Worm (Caenorhabditis elegans) whole organism, L2 larva: ENCODE data around the gene mrp-5.

Experiments
- C34F6.9 ChIP-seq: fragments of 150-350 bp; optimal IDR thresholded peaks from 2 replicates; lab custom pipeline; 2014; ENCODE audit warnings: missing biosample characterization, missing genetic modification characterization
- R02D3.7 ChIP-seq: fragments of 150-350 bp; optimal IDR thresholded peaks from 2 replicates; lab custom pipeline; 2014; ENCODE audit warnings: missing biosample characterization, missing genetic modification characterization
- Y55F3AM.14 ChIP-seq: fragments of 200-800 bp; sonication (Bioruptor generic); optimal IDR thresholded peaks from 2 replicates; lab custom pipeline; 2018; ENCODE audit warnings: mild to moderate bottlenecking, missing genetic modification characterization, missing compliant biosample characterization
- alr-1 ChIP-seq: fragments of 150-350 bp; optimal IDR thresholded peaks from 2 replicates; lab custom pipeline; 2014; ENCODE audit warnings: missing biosample characterization, missing genetic modification characterization
- aly-2 ChIP-seq: fragments of 150-350 bp; optimal IDR thresholded peaks from 2 replicates; lab custom pipeline; 2014; ENCODE audit warnings: missing biosample characterization, missing genetic modification characterization
- ama-1 ChIP-seq: fragments of 150-350 bp; optimal IDR thresholded peaks from 2 replicates; lab custom pipeline; 2018; ENCODE audit warnings: inconsistent platforms
- blmp-1 ChIP-seq: sonication (generic microtip); optimal IDR thresholded peaks from 2 replicates; lab custom pipeline; 2017; ENCODE audit warnings: missing genetic modification characterization, mild to moderate bottlenecking, missing compliant biosample characterization, antibody characterized with exemption, moderate library complexity; ENCODE audit not compliant: insufficient read depth
- ceh-16 ChIP-seq: fragments of 150-350 bp; optimal IDR thresholded peaks from 2 replicates; lab custom pipeline; 2014; ENCODE audit warnings: missing biosample characterization, missing genetic modification characterization
- ceh-82 ChIP-seq: fragments of 150-350 bp; optimal IDR thresholded peaks from 2 replicates; lab custom pipeline; 2014; ENCODE audit warnings: missing biosample characterization, missing genetic modification characterization
- dmd-4 ChIP-seq: sonication (generic microtip); optimal IDR thresholded peaks from 2 replicates; lab custom pipeline; 2017; ENCODE audit warnings: missing biosample characterization, missing genetic modification characterization
- egl-27 ChIP-seq: sonication (generic microtip); optimal IDR thresholded peaks from 3 replicates; lab custom pipeline; 2017; ENCODE audit warnings: missing biosample characterization, missing genetic modification reagents, missing genetic modification characterization
- elt-1 ChIP-seq: fragments of 150-350 bp; optimal IDR thresholded peaks from 2 replicates; lab custom pipeline; 2014; ENCODE audit warnings: missing biosample characterization, missing genetic modification characterization
- elt-3 ChIP-seq: sonication (generic microtip); optimal IDR thresholded peaks from 2 replicates; lab custom pipeline; 2017; ENCODE audit warnings: missing biosample characterization, missing genetic modification characterization
- fos-1 ChIP-seq: fragments of 150-350 bp; optimal IDR thresholded peaks from 2 replicates; lab custom pipeline; 2014; ENCODE audit warnings: missing biosample characterization, missing genetic modification characterization
- gmeb-1 ChIP-seq: fragments of 150-350 bp; optimal IDR thresholded peaks from 2 replicates; lab custom pipeline; 2014; ENCODE audit warnings: missing biosample characterization, missing genetic modification characterization
- lin-11 ChIP-seq: fragments of 150-350 bp; sonication (generic microtip); optimal IDR thresholded peaks from 2 replicates; lab custom pipeline; 2014; ENCODE audit warnings: missing biosample characterization, missing genetic modification characterization, inconsistent platforms, mixed read lengths
- lin-13 ChIP-seq: fragments of 150-350 bp; optimal IDR thresholded peaks from 2 replicates; lab custom pipeline; 2014; ENCODE audit warnings: missing biosample characterization, missing genetic modification reagents, missing genetic modification characterization
- lsy-2 ChIP-seq, 2 experiments: fragments of 150-350 bp in 1 of 2; sonication (generic microtip) in 1 of 2; optimal IDR thresholded peaks; 2 replicates each; lab custom pipeline; 2014 to 2017; ENCODE audit warnings: missing biosample characterization in 2 of 2, missing genetic modification characterization in 2 of 2
- mab-5 ChIP-seq: fragments of 150-350 bp; optimal IDR thresholded peaks from 2 replicates; lab custom pipeline; 2014; ENCODE audit warnings: missing biosample characterization, missing genetic modification characterization
- mbf-1 ChIP-seq: sonication (generic microtip); optimal IDR thresholded peaks from 2 replicates; lab custom pipeline; 2017; ENCODE audit warnings: missing biosample characterization, missing genetic modification characterization
- nhr-11 ChIP-seq: fragments of 150-350 bp; optimal IDR thresholded peaks from 2 replicates; lab custom pipeline; 2014; ENCODE audit warnings: missing biosample characterization, missing genetic modification characterization
- nhr-12 ChIP-seq: fragments of 150-350 bp; optimal IDR thresholded peaks from 2 replicates; lab custom pipeline; 2014; ENCODE audit warnings: missing biosample characterization, missing genetic modification characterization
- nhr-129 ChIP-seq: fragments of 150-350 bp; optimal IDR thresholded peaks from 2 replicates; lab custom pipeline; 2014; ENCODE audit warnings: missing biosample characterization, missing genetic modification characterization
- nhr-21 ChIP-seq: fragments of 150-350 bp; optimal IDR thresholded peaks from 2 replicates; lab custom pipeline; 2014; ENCODE audit warnings: missing biosample characterization, missing genetic modification characterization
- nhr-23 ChIP-seq: fragments of 150-350 bp; optimal IDR thresholded peaks from 2 replicates; lab custom pipeline; 2014; ENCODE audit warnings: missing biosample characterization, missing genetic modification reagents, missing genetic modification characterization
- nhr-237 ChIP-seq: fragments of 150-350 bp; optimal IDR thresholded peaks from 2 replicates; lab custom pipeline; 2014; ENCODE audit warnings: missing biosample characterization, missing genetic modification characterization
- nhr-6 ChIP-seq: fragments of 150-350 bp; optimal IDR thresholded peaks from 2 replicates; lab custom pipeline; 2014; ENCODE audit warnings: missing biosample characterization, missing genetic modification characterization
- nhr-77 ChIP-seq: fragments of 150-350 bp; optimal IDR thresholded peaks from 2 replicates; lab custom pipeline; 2014; ENCODE audit warnings: missing biosample characterization, missing genetic modification characterization
- peb-1 ChIP-seq: fragments of 150-350 bp; optimal IDR thresholded peaks from 2 replicates; lab custom pipeline; 2014; ENCODE audit warnings: missing biosample characterization, missing genetic modification characterization
- skn-1 ChIP-seq: sonication (generic microtip); optimal IDR thresholded peaks from 2 replicates; lab custom pipeline; 2017; ENCODE audit warnings: missing biosample characterization, missing genetic modification characterization
- sma-9 ChIP-seq, 2 experiments: fragments of 150-350 bp in 1 of 2; sonication (generic microtip) in 1 of 2; optimal IDR thresholded peaks; 2 replicates each; lab custom pipeline; 2014 to 2016; ENCODE audit warnings: missing genetic modification characterization in 2 of 2, mild to moderate bottlenecking in 1 of 2, missing biosample characterization in 1 of 2, missing compliant biosample characterization in 1 of 2, missing genetic modification reagents in 1 of 2, moderate library complexity in 1 of 2
- unc-39 ChIP-seq: fragments of 150-350 bp; optimal IDR thresholded peaks from 2 replicates; lab custom pipeline; 2014; ENCODE audit warnings: missing biosample characterization, missing genetic modification characterization
- unc-55 ChIP-seq: fragments of 150-350 bp; sonication (generic microtip); optimal IDR thresholded peaks from 3 replicates; lab custom pipeline; 2014; ENCODE audit warnings: missing biosample characterization, missing genetic modification reagents, missing genetic modification characterization
- unc-62 ChIP-seq: fragments of 150-350 bp; optimal IDR thresholded peaks from 2 replicates; lab custom pipeline; 2014; ENCODE audit warnings: missing biosample characterization, missing genetic modification reagents, missing genetic modification characterization
- ztf-11 ChIP-seq: sonication (generic microtip); optimal IDR thresholded peaks from 2 replicates; lab custom pipeline; 2017; ENCODE audit warnings: missing biosample characterization, missing genetic modification characterization
- ztf-4 ChIP-seq: fragments of 150-350 bp; optimal IDR thresholded peaks from 2 replicates; lab custom pipeline; 2014; ENCODE audit warnings: missing biosample characterization, missing genetic modification characterization

Gene mrp-5

DNA sequence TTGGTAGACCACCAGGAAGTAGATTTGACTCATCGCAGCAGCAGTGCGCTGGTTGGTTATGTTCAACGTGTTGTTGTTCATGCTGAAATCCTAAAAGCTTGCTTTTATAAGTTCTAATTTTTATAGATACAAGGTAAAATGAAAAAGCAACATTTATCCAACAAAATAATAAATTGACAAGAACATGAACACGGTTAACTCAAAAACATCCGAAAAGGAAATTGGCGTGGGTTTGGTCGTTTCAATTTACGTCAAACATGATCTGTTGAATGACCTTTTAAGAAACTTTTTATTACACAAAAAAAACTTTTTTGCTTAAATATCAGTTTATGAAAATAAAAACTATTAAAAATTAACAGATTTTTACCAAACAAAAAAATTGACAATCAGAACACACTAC, 17.3 kb downstream of the mrp-5 start, which contains the start of gene ntr-2:
ntr-2 (minus strand) TSS at position 101 of the 400 bp plus-strand sequence.
- TF ChIP-seq ceh-16 (tag; lab: Kevin White, UChicago) = no peak
- TF ChIP-seq fos-1 (tag; lab: Kevin White, UChicago) = no peak
- TF ChIP-seq ceh-82 (tag; lab: Kevin White, UChicago) = no peak
- TF ChIP-seq nhr-11 = no peak
- no peak for TF ChIP-seq ztf-11 (tag; lab: Kevin White, UChicago)
- TF ChIP-seq unc-55 (GFP tag; lab: Kevin White, UChicago) = no peak
- TF ChIP-seq nhr-21 (tag; lab: Kevin White, UChicago) = no peak
- no peak for TF ChIP-seq mab-5
- TF ChIP-seq lsy-2 (tag; optimal IDR thresholded peaks at IDR 0.05; lab: Kevin White, UChicago) = no peak
- TF ChIP-seq ama-1 (lab: Kevin White, UChicago) = no peak
- no peak for TF ChIP-seq aly-2 (tag; lab: Kevin White, UChicago)
- TF ChIP-seq egl-27 (tag; lab: Kevin White, UChicago) = no peak
- TF ChIP-seq blmp-1 (tag; lab: Kevin White, UChicago) = no peak
- no peak for TF ChIP-seq lin-13 (GFP tag; lab: Kevin White, UChicago)
- no peak for TF ChIP-seq nhr-129 (tag; lab: Kevin White, UChicago)
- no peak for TF ChIP-seq C34F6.9 (tag; lab: Kevin White, UChicago)
- TF ChIP-seq unc-62 (GFP tag; lab: Kevin White, UChicago) = no peak
- TF ChIP-seq ztf-4 (tag; lab: Kevin White, UChicago) = no peak
- TF ChIP-seq, all 48 proteins: peak for 0

- TF ChIP-seq nhr-21 (tag; lab: Kevin White, UChicago) (no peak), unc-62 (GFP tag; lab: Kevin White, UChicago) (no peak), ztf-11 (tag; lab: Kevin White, UChicago) (no peak), nhr-237 (tag; lab: Kevin White, UChicago) (no peak), ceh-82 (tag; lab: Kevin White, UChicago) (no peak), skn-1 (no peak)
These were observed 23.4 kb downstream of the mrp-5 start for ce11 chrX:14922758-14923157.

DNA sequence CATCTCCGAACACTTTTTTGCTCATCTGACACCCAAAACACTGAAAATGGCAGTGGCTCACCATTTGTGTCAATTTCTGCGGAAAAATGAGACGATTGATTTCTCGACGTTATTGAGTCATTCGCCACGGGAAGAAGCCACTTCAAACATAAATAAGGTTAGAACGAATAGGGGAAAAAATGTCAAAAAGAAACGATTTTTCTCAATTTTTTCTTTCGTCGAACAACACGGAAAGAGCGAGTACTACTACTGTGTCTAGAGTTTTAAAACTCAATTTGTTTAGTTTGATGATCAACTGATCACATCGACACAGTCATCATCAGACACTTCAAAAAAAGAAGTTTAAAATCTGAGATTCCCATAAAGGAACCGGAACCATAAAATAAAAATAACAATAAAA, 25.2 kb downstream of the mrp-5 start:
- TF ChIP-seq dmd-4 (no peak), unc-62 (GFP tag; lab: Kevin White, UChicago) (no peak), nhr-12 (no peak), alr-1 (no peak), unc-39 (no peak), ztf-11 (tag; lab: Kevin White, UChicago) (no peak), nhr-23 (tag; lab: Kevin White, UChicago) (no peak), elt-3 (tag; lab: Kevin White, UChicago) (no peak), mbf-1 (tag; lab: Kevin White, UChicago) (no peak), sma-9 (GFP tag; optimal IDR thresholded peaks at IDR 0.05; lab: Kevin White, UChicago) (no peak), sma-9 (tag; optimal IDR thresholded peaks at IDR 0.05; lab: Kevin White, UChicago) (no peak), lin-11 (tag; lab: Kevin White, UChicago) (no peak), nhr-237 (tag; lab: Kevin White, UChicago) (no peak), Y55F3AM.14 (no peak), nhr-77 (tag; lab: Kevin White, UChicago) (no peak), egl-27 (tag; lab: Kevin White, UChicago) (no peak), blmp-1 (tag; lab: Kevin White, UChicago) (no peak)

ce11 chrX:14918538-14918937, 27.6 kb downstream of the mrp-5 start, which contains the start of gene npr-40:
npr-40 (plus strand) TSS chrX:14918838.
- TF ChIP-seq unc-55 (GFP tag; lab: Kevin White, UChicago) (no peak), nhr-237 (tag; lab: Kevin White, UChicago) (no peak), R02D3.7 (tag; lab: Kevin White, UChicago) (no peak), nhr-77 (tag; lab: Kevin White, UChicago) (no peak), nhr-21 (tag; lab: Kevin White, UChicago) (no peak), aly-2 (tag; lab: Kevin White, UChicago) (no peak), elt-1 (no peak), nhr-6 (tag; lab: Kevin White, UChicago) (no peak), peb-1 (tag; lab: Kevin White, UChicago) (no peak), unc-62 (GFP tag; lab: Kevin White, UChicago) (no peak), ama-1 (lab: Kevin White, UChicago) (no peak), nhr-11 (no peak), ztf-11 (tag; lab: Kevin White, UChicago) (no peak), gmeb-1 (tag; lab: Kevin White, UChicago) (no peak), elt-3 (tag; lab: Kevin White, UChicago) (no peak), lin-13 (GFP tag; lab: Kevin White, UChicago) (no peak), mab-5 (no peak)
